Fruit fly (Drosophila melanogaster): ENCODE data around the gene CG15642.

DNA sequence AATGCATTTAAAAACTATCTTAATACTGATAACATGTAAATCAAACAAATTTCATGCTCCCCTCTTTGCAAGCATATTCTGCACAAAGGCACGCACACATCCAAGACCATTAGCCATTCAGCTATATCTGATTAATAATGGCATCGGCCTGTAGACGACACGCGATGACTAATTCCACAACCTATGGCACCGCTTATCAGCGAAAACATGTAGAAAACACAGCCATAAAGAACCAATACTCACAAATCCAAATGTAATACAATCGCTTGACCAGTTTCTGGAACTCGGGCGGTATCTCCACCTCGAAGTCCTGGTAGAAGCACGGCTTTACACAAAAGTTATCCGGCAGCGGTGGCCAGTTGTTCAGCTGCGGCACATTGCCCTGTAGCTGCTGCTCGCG lies 19.4 kb downstream of the CG15642 start:
- TF ChIP-seq CG8478 (optimal IDR thresholded peaks at IDR 0.05) (no peak), CTCF (optimal IDR thresholded peaks at IDR 0.05) (no peak)

All from S2 (cell line).